Worm (Caenorhabditis elegans): Measurements from ENCODE around the gene C15H9.11.

Gene C15H9.11

DNA sequence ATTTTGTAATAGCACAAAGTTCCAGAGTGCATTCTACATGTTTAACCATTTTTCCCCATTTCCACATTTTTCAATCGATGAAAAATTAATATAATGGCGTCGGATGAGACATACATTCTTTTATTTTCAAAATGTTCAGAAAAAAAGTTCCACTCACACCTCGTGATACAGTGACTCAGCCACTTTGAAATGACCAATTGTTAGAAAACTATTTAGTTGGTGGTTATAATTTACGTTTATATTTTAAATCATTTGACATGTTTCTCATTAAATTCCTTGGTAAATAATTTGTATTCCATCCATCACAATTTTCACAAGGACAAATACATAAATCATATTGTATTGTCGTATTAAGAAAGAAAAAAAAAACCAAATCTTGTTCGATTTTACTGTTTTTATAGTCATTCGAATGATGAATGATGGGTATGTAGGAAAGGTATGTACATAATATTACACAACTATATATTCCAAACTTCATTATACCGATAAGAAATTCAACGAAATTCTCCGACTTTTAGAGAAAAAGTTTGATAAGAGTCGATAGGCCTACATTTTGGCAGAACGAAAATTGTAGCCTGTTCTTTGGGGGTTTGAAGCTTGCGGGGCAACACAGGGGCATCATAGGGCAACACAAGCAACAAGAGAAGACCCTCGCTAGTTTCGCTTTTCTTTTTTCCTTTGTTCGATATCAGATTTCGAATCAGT is 2.6 kb downstream of the C15H9.11 start:
- no peak for TF ChIP-seq unc-62 (GFP tag; optimal IDR thresholded peaks at IDR 0.05)

ce11 chrX:6098420-6098819 is 4.8 kb downstream of the C15H9.11 start:
- TF ChIP-seq unc-62 (GFP tag; optimal IDR thresholded peaks at IDR 0.05) = no peak

DNA sequence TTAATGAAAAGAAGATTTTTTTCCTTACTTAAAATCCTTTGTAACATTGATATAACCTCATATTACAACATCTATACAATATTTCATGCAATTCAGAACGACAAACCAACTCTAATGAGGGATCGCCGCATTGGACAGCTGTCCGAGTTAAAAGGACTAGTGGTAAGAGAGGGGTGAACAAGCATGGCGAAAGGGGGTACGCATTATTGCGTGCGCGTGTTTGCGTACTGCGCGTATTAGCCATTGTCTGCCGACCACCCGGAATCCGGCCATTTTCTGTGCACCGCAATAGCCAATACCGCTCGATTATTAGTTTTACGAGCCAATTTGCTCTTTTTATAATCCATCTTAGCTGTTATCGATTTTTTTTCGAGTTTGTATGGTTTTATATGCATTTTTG is 5.6 kb downstream of the C15H9.11 start, which contains the start of gene C15H9.4:
Gene C15H9.4, plus strand, starts transcription at position 93 of the 400 bp plus-strand sequence.
- TF ChIP-seq unc-62 (GFP tag; optimal IDR thresholded peaks at IDR 0.05) = no peak

- TF ChIP-seq unc-62 (GFP tag; optimal IDR thresholded peaks at IDR 0.05) = no peak
Observed at ce11 chrX:6093046-6093445, 10.2 kb downstream of the C15H9.11 start, which contains the start of gene C15H9.5. C15H9.5 (plus strand) TSS chrX:6093300.

ce11 chrX:6092533-6092932 is 10.7 kb downstream of the C15H9.11 start:
- no peak for TF ChIP-seq unc-62 (GFP tag; optimal IDR thresholded peaks at IDR 0.05)

DNA sequence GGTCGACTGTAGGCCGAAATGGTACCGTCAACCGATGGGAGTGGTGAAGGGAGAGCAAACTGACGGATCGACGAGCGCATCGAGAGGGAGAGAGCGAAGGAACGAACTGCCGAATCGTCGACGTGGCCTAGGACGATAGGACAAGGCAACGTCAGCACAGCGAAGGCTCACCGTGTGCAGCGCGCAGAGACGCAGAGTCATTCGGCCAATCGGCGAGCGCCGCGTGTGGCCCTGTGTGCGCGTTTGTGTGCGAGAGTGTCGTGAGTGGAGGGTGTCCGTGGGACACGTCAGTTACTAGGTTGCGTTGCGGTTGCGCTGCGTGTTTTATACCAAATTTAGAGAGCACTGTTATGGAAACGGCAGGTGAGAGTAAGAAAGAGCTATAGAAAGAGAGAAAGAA is 11.2 kb downstream of the C15H9.11 start, which contains the start of gene hsp-3:
Gene hsp-3, minus strand, starts transcription at position 158 of the 400 bp plus-strand sequence.
- TF ChIP-seq unc-62 (GFP tag; optimal IDR thresholded peaks at IDR 0.05) = no peak

DNA sequence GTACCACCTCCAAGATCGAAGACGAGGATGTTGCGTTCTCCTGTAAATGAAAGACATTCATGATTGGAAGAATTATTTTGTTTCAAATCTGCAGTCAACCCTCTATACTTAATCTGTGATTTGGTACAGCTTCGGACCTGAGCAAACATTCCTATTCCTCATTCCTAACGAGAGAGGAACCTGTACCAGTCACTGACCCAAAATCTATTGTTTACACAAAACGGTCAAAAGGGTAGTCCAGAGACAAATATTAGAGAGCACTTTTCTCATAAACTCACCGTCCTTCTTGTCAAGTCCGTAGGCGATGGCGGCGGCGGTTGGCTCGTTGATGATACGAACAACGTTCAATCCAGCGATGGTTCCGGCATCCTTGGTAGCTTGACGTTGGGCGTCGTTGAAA is 12.4 kb downstream of the C15H9.11 start:
- no peak for TF ChIP-seq unc-62 (GFP tag; optimal IDR thresholded peaks at IDR 0.05)

DNA sequence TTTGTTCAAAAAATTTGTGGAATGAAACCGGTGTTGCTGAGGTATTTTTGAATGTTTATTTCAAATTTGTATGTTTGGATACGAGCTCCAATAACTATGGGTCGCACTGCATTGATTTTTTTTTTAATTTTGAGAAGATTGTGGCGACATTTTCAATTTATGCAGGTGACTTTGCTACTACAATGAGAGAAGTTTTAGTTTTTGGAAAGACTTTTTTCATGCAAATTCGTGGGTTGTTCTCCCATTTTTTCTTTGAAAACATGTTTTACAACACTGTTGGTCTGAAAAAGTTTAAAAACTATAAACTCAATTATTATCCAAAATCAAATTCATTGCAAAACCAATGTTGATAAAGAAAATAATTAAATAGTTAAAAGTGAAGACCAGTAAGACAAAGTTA is 14.5 kb downstream of the C15H9.11 start:
- TF ChIP-seq unc-62 (GFP tag; optimal IDR thresholded peaks at IDR 0.05) = no peak

DNA sequence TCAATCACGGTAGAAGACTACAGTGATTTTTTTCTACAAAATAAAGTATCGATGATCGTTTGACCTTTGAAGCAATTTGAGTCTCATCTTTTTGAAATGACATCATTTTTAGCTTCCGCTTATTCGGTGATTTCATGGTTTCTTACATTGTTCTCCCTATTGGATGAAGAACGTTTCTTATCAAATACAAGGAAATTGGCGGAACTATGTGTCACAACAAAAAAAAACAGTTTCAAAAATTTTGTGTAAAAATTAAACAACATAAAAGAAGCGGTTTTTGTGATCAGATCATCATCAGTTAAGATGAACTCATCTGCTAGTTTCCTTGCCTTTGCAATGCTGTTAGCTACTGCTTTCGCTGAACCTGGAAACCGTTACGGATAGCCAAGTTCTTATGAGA is 15.5 kb downstream of the C15H9.11 start, which contains the start of gene C45B2.8:
Gene C45B2.8, plus strand, starts transcription at position 301 of the 400 bp plus-strand sequence.
- no peak for TF ChIP-seq unc-62 (GFP tag; optimal IDR thresholded peaks at IDR 0.05)

ce11 chrX:6085824-6086223 is 17.4 kb downstream of the C15H9.11 start, which contains the start of gene C45B2.1:
C45B2.1 (plus strand) TSS chrX:6086124.
- no peak for TF ChIP-seq unc-62 (GFP tag; optimal IDR thresholded peaks at IDR 0.05)

- no peak for TF ChIP-seq unc-62 (GFP tag; optimal IDR thresholded peaks at IDR 0.05)
Observed at ce11 chrX:6084439-6084838, 18.8 kb downstream of the C15H9.11 start, which contains the start of gene C45B2.2. C45B2.2 (plus strand) TSS chrX:6084739.

DNA sequence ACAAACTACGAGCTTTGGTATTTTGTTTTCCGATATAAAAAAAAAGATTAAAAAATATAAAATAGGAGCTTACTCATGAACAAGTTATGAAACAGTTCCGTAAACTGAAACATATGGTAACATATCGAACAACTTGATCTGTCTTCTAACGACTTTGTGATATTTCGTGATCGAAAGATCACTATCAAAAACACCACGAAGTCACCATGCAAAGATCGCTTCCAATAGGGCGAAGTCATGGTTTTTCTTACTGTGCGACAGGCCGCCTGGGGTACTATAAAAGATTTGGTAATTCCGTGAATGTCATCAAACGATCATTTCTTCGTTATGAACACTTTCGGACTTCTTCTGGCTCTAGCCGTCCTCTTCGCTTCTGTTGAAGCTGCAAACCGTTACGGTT is 20.5 kb downstream of the C15H9.11 start, which contains the start of gene C45B2.3:
Gene C45B2.3, plus strand, starts transcription at position 301 of the 400 bp plus-strand sequence.
- TF ChIP-seq unc-62 (GFP tag; optimal IDR thresholded peaks at IDR 0.05) = no peak

- TF ChIP-seq unc-62 (GFP tag; optimal IDR thresholded peaks at IDR 0.05) = no peak
Observed at ce11 chrX:6081793-6082192, 21.4 kb downstream of the C15H9.11 start.

DNA sequence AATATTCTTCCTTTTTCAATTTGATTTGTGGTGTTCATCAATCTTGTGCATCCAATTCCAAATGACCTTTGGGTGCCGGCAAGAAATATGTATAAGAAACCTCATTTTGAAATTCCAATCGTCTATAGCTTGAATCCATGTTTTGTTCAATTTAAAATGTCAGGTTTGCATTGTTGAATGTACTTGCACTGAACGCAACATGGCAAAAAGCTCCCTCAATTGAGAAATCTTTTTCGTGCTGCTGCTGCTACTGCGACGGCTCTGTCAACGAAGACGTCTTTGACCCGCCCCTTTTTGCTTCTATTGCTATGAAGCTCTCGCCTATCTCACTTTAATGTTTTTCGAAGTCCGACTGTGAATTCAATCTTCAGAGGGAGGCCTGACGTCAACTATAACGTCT is 28.0 kb downstream of the C15H9.11 start, which contains the start of gene lgc-58:
Gene lgc-58, plus strand, starts transcription at position 301 of the 400 bp plus-strand sequence.
- TF ChIP-seq unc-62 (GFP tag; optimal IDR thresholded peaks at IDR 0.05) = no peak

- TF ChIP-seq unc-62 (GFP tag; optimal IDR thresholded peaks at IDR 0.05) = no peak
Observed at ce11 chrX:6066618-6067017, 36.6 kb downstream of the C15H9.11 start.

ce11 chrX:6065936-6066452 is 37.2 kb downstream of the C15H9.11 start, which contains the start of gene ptr-4:
ptr-4 (minus strand) TSS chrX:6065986.
- no peak for TF ChIP-seq unc-62 (GFP tag; optimal IDR thresholded peaks at IDR 0.05)

ce11 chrX:6064385-6064784 is 38.8 kb downstream of the C15H9.11 start:
- TF ChIP-seq unc-62 (GFP tag; optimal IDR thresholded peaks at IDR 0.05) = no peak

Data from whole organism, dauer.